Worm (Caenorhabditis elegans): ENCODE measurements around the gene misc-1.
"Not testable (repeated sequence)": the region's sequence is repeated elsewhere in the genome, so short reads cannot be mapped to it uniquely, and the experiment has no call there.

misc-1 gene

DNA sequence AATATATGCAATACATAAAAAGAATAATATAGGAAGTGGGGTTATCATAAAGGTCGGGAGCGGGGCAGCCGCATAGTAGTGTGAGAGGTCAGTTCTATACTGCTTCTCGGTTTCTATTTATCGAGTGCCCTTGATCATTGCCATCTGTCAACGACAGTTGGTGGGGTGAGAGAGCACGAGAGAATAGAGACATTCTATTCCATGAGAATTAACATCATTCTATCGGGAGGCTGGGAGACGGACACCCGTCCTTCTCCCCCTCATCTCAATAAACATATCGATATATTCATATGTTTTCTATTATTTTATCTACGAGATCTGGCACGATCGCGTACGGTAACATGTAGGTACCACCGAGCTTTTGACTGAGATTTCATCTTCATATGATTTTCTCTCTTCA lies 25.7 kb downstream of the misc-1 start, which contains the start of gene mps-2:
Gene mps-2, minus strand, starts transcription at position 101 of the 400 bp plus-strand sequence.
- TF ChIP-seq F33H1.4 (GFP tag; IDR thresholded peaks at IDR 0.05); dpff-1 (tag; optimal IDR thresholded peaks at IDR 0.05); ztf-18 (tag; optimal IDR thresholded peaks at IDR 0.05): not testable (repeated sequence)

DNA sequence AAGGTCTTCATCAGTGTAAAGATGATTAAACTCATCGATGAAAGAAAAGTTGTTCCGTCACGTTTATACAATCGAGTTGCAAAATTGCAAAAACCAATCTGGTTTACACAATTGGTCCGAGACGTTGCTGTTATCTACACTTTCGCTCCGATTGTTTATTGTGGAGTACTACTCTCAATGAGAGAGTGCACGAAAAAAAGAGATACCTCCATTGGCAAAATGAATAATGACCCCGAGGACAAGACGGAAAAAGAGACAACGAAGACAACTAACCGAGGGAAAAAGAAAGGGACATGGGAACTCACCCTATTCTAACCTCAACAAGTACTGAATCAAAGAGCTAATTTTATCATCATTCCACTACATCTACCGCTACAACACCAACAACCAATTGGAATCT lies 27.1 kb downstream of the misc-1 start:
- TF ChIP-seq ztf-28 (GFP tag; IDR thresholded peaks at IDR 0.05) (no peak), zim-3 (tag; optimal IDR thresholded peaks at IDR 0.05) (no peak), mel-28 (tag; optimal IDR thresholded peaks at IDR 0.05; ENCODE audit: borderline replicate concordance) (no peak), ets-4 (GFP tag; optimal IDR thresholded peaks at IDR 0.05) (no peak), T07F8.4 (tag; optimal IDR thresholded peaks at IDR 0.05) (no peak), hlh-26 (GFP tag; conservative IDR thresholded peaks at IDR 0.05) (no peak)

DNA sequence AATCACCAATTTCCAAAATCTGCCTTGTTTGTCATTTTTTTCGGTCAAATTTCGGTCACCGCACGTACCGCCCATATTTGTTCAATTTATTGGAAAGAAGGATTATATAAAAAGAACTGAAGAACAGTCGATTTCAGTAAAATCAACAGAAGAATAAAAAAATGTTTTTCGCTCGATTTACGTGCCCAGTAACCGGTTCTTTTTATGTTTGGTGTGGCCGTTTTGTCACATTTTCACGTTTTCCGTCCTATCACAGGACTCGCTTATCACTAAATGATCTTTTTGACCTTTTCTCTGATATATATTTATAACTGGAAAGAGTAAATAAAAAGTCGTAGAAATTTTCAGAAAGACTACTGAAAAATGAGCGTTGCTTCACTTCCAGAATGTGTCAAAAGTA lies 33.0 kb downstream of the misc-1 start, which contains the start of gene far-7:
Gene far-7, plus strand, starts transcription at position 331 of the 400 bp plus-strand sequence.
- no peak for TF ChIP-seq F22D6.2 (tag; optimal IDR thresholded peaks at IDR 0.05)
- no peak for TF ChIP-seq F33H1.4 (GFP tag; IDR thresholded peaks at IDR 0.05)
- TF ChIP-seq lin-35 (GFP tag; optimal IDR thresholded peaks at IDR 0.05) = no peak
- TF ChIP-seq lag-1 (GFP tag; IDR thresholded peaks at IDR 0.05) = no peak
- TF ChIP-seq F57C9.4 (tag; optimal IDR thresholded peaks at IDR 0.05) = no peak
- TF ChIP-seq ceh-100 (GFP tag; IDR thresholded peaks at IDR 0.05) = no peak
- TF ChIP-seq ets-4 (GFP tag; optimal IDR thresholded peaks at IDR 0.05) = no peak
- TF ChIP-seq nfyb-1 (GFP tag; IDR thresholded peaks at IDR 0.05) = no peak
- TF ChIP-seq cebp-2 (GFP tag; IDR thresholded peaks at IDR 0.05) = no peak
- TF ChIP-seq ama-1 (optimal IDR thresholded peaks at IDR 0.05) = no peak
- TF ChIP-seq ama-1 (GFP tag; optimal IDR thresholded peaks at IDR 0.05) = no peak

DNA sequence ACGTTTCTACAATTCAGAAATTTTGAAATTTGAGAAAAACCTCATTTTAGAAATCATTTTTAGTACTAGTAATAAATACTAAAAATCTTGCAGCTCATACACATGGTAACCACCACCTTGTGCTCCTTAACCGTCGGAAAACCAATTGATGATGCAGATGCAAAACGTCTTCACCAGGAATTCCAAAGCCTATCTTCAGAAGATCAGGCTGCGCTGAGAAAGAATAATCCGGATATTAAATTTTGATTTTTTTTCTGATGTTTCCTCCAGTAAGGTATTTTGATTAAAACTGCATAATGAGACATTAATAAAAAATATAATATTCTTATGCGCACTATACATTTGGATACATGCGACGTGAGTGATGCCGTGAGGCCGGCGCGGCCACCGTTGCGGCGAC lies 34.4 kb downstream of the misc-1 start:
- TF ChIP-seq him-1 (tag; optimal IDR thresholded peaks at IDR 0.05) (no peak), hmg-1.2 (GFP tag; IDR thresholded peaks at IDR 0.05) (0 out of 2 replicates have a peak, but pooled peaks have one; percentile 19)

DNA sequence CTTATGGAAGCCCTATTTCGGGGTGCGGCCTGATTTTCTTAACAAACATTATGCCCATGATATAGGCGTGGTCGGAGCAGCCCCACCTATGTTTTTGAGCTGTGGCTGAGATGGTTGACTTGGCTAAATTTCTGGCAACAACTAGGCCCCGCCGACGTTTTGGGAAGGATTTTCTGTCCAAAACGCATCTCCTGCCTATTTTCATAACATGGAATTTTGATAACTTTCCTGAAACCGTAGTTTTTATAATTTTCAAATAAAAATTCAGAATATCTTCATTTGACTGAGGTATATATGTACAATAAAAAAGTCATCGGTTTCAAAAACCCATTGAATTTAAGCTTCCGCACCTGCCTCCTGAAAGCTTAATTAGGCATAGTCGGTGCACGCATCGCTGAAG lies 34.8 kb downstream of the misc-1 start:
- TF ChIP-seq B0336.3 (GFP tag; IDR thresholded peaks at IDR 0.05) (0 out of 2 replicates have a peak, but pooled peaks have one; percentile 13), hmg-1.2 (GFP tag; IDR thresholded peaks at IDR 0.05) (0 out of 2 replicates have a peak, but pooled peaks have one; percentile 2), zfh-2 (GFP tag; conservative IDR thresholded peaks at IDR 0.05) (no peak)

DNA sequence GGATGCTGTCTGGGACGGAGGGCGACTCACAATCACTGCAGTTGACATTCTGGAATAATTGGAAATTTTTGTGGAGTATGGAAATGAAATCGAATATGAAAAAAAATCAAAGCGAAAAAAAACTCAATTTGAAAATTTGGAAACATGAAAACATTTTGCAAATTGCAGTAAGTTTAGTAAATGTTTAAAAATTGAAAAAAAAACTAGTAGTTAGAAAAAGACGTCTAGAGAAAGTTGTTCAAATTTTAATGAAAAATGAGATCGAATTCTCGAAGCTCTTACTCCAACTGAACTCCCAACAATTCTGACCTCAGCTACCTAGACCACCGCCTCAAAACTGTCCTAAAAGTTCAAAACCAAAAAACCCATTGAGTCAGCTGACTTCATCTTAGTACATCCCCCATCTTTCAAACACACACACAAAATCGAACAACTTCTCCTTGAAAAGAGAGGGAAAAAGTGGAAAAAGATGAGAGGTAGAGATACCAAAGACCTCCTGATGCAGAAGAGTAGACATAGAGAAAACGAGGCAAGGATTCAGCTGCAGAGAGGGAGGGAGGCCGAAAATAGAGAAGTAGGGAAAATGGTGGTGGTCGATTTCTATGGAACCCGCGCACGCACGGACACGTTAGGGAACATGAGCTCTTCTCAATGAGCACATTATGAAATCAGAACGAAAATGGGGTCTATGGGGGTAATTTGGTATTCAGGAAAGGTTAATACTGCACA lies 36.8 kb downstream of the misc-1 start, which contains the start of gene K01A2.10:
Gene K01A2.10, minus strand, starts transcription at position 51 of the 729 bp plus-strand sequence.
- TF ChIP-seq T26A5.8 (tag; optimal IDR thresholded peaks at IDR 0.05) (no peak), hmg-1.2 (GFP tag; IDR thresholded peaks at IDR 0.05) (peak; percentile 16; the same call in 1 of the 2 replicates), lin-40 (tag; optimal IDR thresholded peaks at IDR 0.05) (no peak), lin-35 (GFP tag; optimal IDR thresholded peaks at IDR 0.05) (peak in 1 of 3 experiments; percentile 30), K12H6.12 (tag; optimal IDR thresholded peaks at IDR 0.05) (peak; percentile 37), ceh-58 (GFP tag; IDR thresholded peaks at IDR 0.05) (no peak), atf-7 (tag; optimal IDR thresholded peaks at IDR 0.05) (no peak), ceh-27 (GFP tag; optimal IDR thresholded peaks at IDR 0.05) (peak; percentile 31), attf-5 (GFP tag; optimal IDR thresholded peaks at IDR 0.05) (peak; percentile 3)

Data from whole organism, young adult.